Fruit fly (Drosophila melanogaster): ENCODE data around the gene Rbf2.

- TF ChIP-seq psq (optimal IDR thresholded peaks at IDR 0.05) (no peak), Sin3A (optimal IDR thresholded peaks at IDR 0.05) (no peak), h (optimal IDR thresholded peaks at IDR 0.05) (no peak)
Observed at dm6 chr3R:15922622-15923574, 42.3 kb upstream of the Rbf2 start.
